Worm (Caenorhabditis elegans) whole organism, L4 larva: Measurements from ENCODE around the gene F41F3.3.

Experiments
- F26F4.8 ChIP-seq: fragments of 200-800 bp; sonication (Bioruptor generic); conservative IDR thresholded peaks from 2 replicates; pipeline ENCODE4 v1.3.6; 2022; ENCODE audit warnings: missing genetic modification characterization, missing compliant biosample characterization
- F37D6.2 ChIP-seq: sonication (generic microtip); optimal IDR thresholded peaks from 2 replicates; lab custom pipeline; 2016; ENCODE audit warnings: mild to moderate bottlenecking, missing genetic modification characterization, missing compliant biosample characterization
- T26A8.4 ChIP-seq: fragments of 200-800 bp; sonication (Bioruptor generic); IDR thresholded peaks from 2 replicates; pipeline ENCODE4 v1.3.6; 2022; ENCODE audit warnings: missing genetic modification characterization, missing compliant biosample characterization
- aha-1 ChIP-seq: fragments of 150-350 bp; peaks from one replicate; lab custom pipeline; 2014; ENCODE audit warnings: missing biosample characterization, missing genetic modification characterization
- ama-1 ChIP-seq: fragments of 150-350 bp; optimal IDR thresholded peaks from 2 replicates; lab custom pipeline; 2014; ENCODE audit warnings: inconsistent platforms, mixed read lengths
- arid-1 ChIP-seq: fragments of 200-800 bp; sonication (Bioruptor generic); conservative IDR thresholded peaks from 2 replicates; pipeline ENCODE4 v1.3.6; 2022; ENCODE audit warnings: missing genetic modification reagents, missing genetic modification characterization, missing compliant biosample characterization
- ceh-82 ChIP-seq: sonication (generic microtip); optimal IDR thresholded peaks from 2 replicates; lab custom pipeline; 2017; ENCODE audit warnings: missing biosample characterization, missing genetic modification characterization
- daf-16 ChIP-seq, 3 experiments: sonication (generic microtip); optimal IDR thresholded peaks; 2 replicates each; lab custom pipeline; 2016 to 2017; ENCODE audit warnings: missing genetic modification characterization in 3 of 3, missing genetic modification reagents in 3 of 3, mild to moderate bottlenecking in 2 of 3, missing compliant biosample characterization in 2 of 3, missing biosample characterization in 1 of 3, moderate library complexity in 1 of 3
- dmd-8 ChIP-seq: fragments of 200-800 bp; sonication (Bioruptor generic); IDR thresholded peaks from 2 replicates; pipeline ENCODE4 v1.3.6; 2022; ENCODE audit warnings: missing genetic modification characterization, missing compliant biosample characterization
- duxl-1 ChIP-seq: sonication (generic microtip); optimal IDR thresholded peaks from 2 replicates; lab custom pipeline; 2016; ENCODE audit warnings: mild to moderate bottlenecking, missing genetic modification characterization, moderate library complexity, missing compliant biosample characterization; ENCODE audit not compliant: poor library complexity
- egl-27 ChIP-seq: sonication (generic microtip); optimal IDR thresholded peaks from 3 replicates; lab custom pipeline; 2017; ENCODE audit warnings: missing biosample characterization, missing genetic modification reagents, missing genetic modification characterization
- egl-43 ChIP-seq: fragments of 200-800 bp; sonication (Bioruptor generic); IDR thresholded peaks from 2 replicates; pipeline ENCODE4 v1.3.6; 2022; ENCODE audit warnings: missing genetic modification reagents, missing genetic modification characterization, missing compliant biosample characterization
- gei-8 ChIP-seq: fragments of 200-800 bp; sonication (Bioruptor generic); optimal IDR thresholded peaks from 2 replicates; lab custom pipeline; 2018; ENCODE audit warnings: mild to moderate bottlenecking, missing genetic modification characterization, missing compliant biosample characterization
- hif-1 ChIP-seq, 2 experiments: sonication (generic microtip); optimal IDR thresholded peaks; 2 replicates each; lab custom pipeline; 2016 to 2017; ENCODE audit warnings: missing compliant biosample characterization in 2 of 2, missing genetic modification characterization in 2 of 2, missing genetic modification reagents in 2 of 2, missing genotype in 2 of 2, mild to moderate bottlenecking in 1 of 2
- hlh-11 ChIP-seq: fragments of 200-800 bp; sonication (Bioruptor generic); optimal IDR thresholded peaks from 2 replicates; lab custom pipeline; 2018; ENCODE audit warnings: mild to moderate bottlenecking, missing genetic modification characterization, missing compliant biosample characterization
- hlh-30 ChIP-seq: sonication (generic microtip); optimal IDR thresholded peaks from 2 replicates; lab custom pipeline; 2017; ENCODE audit warnings: antibody characterized with exemption, mild to moderate bottlenecking, missing genetic modification characterization, missing compliant biosample characterization; ENCODE audit not compliant: insufficient read depth
- lim-7 ChIP-seq: fragments of 200-800 bp; sonication (Bioruptor generic); IDR thresholded peaks from 2 replicates; pipeline ENCODE4 v1.3.6; 2022; ENCODE audit warnings: missing genetic modification characterization, missing compliant biosample characterization
- lin-15B ChIP-seq: fragments of 150-350 bp; sonication (generic microtip); optimal IDR thresholded peaks from 3 replicates; lab custom pipeline; 2014; ENCODE audit warnings: missing biosample characterization, missing genetic modification characterization
- lsy-2 ChIP-seq, 2 experiments: fragments of 150-350 bp in 1 of 2; sonication (generic microtip) in 1 of 2; optimal IDR thresholded peaks; 2 replicates each; lab custom pipeline; 2014 to 2017; ENCODE audit warnings: missing biosample characterization in 2 of 2, missing genetic modification characterization in 2 of 2
- mdl-1 ChIP-seq, 2 experiments: fragments of 150-350 bp in 1 of 2; sonication (generic microtip) in 1 of 2; optimal IDR thresholded peaks; 2 replicates each; lab custom pipeline; 2014 to 2017; ENCODE audit warnings: missing biosample characterization in 2 of 2, missing genetic modification characterization in 2 of 2
- mep-1 ChIP-seq: fragments of 150-350 bp; sonication (generic microtip); optimal IDR thresholded peaks from 3 replicates; lab custom pipeline; 2014; ENCODE audit warnings: missing biosample characterization, missing genetic modification characterization
- mes-2 ChIP-seq: sonication (generic microtip); optimal IDR thresholded peaks from 2 replicates; lab custom pipeline; 2016; ENCODE audit warnings: missing genotype, mild to moderate bottlenecking, missing genetic modification characterization, missing compliant biosample characterization; ENCODE audit not compliant: poor library complexity, severe bottlenecking
- mxl-3 ChIP-seq: fragments of 200-800 bp; sonication (Bioruptor generic); optimal IDR thresholded peaks from 2 replicates; lab custom pipeline; 2018; ENCODE audit warnings: mild to moderate bottlenecking, missing genetic modification characterization, missing compliant biosample characterization
- nhr-102 ChIP-seq: sonication (generic microtip); optimal IDR thresholded peaks from 2 replicates; lab custom pipeline; 2016; ENCODE audit warnings: mild to moderate bottlenecking, missing genetic modification characterization, moderate library complexity, missing compliant biosample characterization
- nhr-11 ChIP-seq: fragments of 150-350 bp; optimal IDR thresholded peaks from 2 replicates; lab custom pipeline; 2014; ENCODE audit warnings: missing biosample characterization, missing genetic modification characterization
- nhr-28 ChIP-seq: fragments of 150-350 bp; optimal IDR thresholded peaks from 2 replicates; lab custom pipeline; 2014; ENCODE audit warnings: missing biosample characterization, missing genetic modification characterization
- nhr-76 ChIP-seq: fragments of 150-350 bp; optimal IDR thresholded peaks from 2 replicates; lab custom pipeline; 2014; ENCODE audit warnings: missing biosample characterization, missing genetic modification characterization
- pha-4 ChIP-seq, 2 experiments: fragments of 150-350 bp in 1 of 2; fragments of 200-800 bp in 1 of 2; sonication (Bioruptor generic) in 1 of 2; IDR thresholded peaks in 1 of 2; optimal IDR thresholded peaks in 1 of 2; 2 replicates each; pipeline versions ENCODE4 v1.3.6 to Lab custom; 2014 to 2022; ENCODE audit warnings: missing genetic modification characterization in 2 of 2, missing genetic modification reagents in 2 of 2, missing biosample characterization in 1 of 2, missing compliant biosample characterization in 1 of 2
- php-3 ChIP-seq: fragments of 200-800 bp; sonication (Bioruptor generic); IDR thresholded peaks from 2 replicates; pipeline ENCODE4 v1.3.6; 2022; ENCODE audit warnings: missing genetic modification reagents, missing genetic modification characterization, missing compliant biosample characterization
- sdz-12 ChIP-seq: fragments of 200-800 bp; sonication (Bioruptor generic); optimal IDR thresholded peaks from 2 replicates; lab custom pipeline; 2018; ENCODE audit warnings: mild to moderate bottlenecking, missing genetic modification characterization, missing compliant biosample characterization
- set-16 ChIP-seq: fragments of 200-800 bp; sonication (Bioruptor generic); IDR thresholded peaks from 2 replicates; pipeline ENCODE4 v1.3.6; 2022; ENCODE audit warnings: missing genetic modification reagents, missing genetic modification characterization, missing compliant biosample characterization
- snpc-1.2 ChIP-seq: fragments of 200-800 bp; sonication (Bioruptor generic); IDR thresholded peaks from 2 replicates; pipeline ENCODE4 v1.3.6; 2022; ENCODE audit warnings: missing genetic modification reagents, missing genetic modification characterization, missing compliant biosample characterization
- spr-1 ChIP-seq: sonication (generic microtip); optimal IDR thresholded peaks from 2 replicates; lab custom pipeline; 2016; ENCODE audit warnings: mild to moderate bottlenecking, missing genetic modification characterization, missing compliant biosample characterization
- spr-3 ChIP-seq: fragments of 200-800 bp; sonication (Bioruptor generic); optimal IDR thresholded peaks from 2 replicates; lab custom pipeline; 2018; ENCODE audit warnings: mild to moderate bottlenecking, missing genetic modification characterization, missing compliant biosample characterization
- unc-39 ChIP-seq: sonication (generic microtip); optimal IDR thresholded peaks from 2 replicates; lab custom pipeline; 2017; ENCODE audit warnings: missing biosample characterization, missing genetic modification characterization
- unc-62 ChIP-seq, 3 experiments: fragments of 150-350 bp in 1 of 3; sonication (generic microtip); optimal IDR thresholded peaks in 2 of 3; peaks in 1 of 3; 1 replicate in 1 of 3; 2 replicates in 2 of 3; lab custom pipeline; 2014 to 2017; ENCODE audit warnings: missing biosample characterization in 3 of 3, missing genetic modification characterization in 3 of 3, missing genetic modification reagents in 3 of 3, missing genotype in 1 of 3
- zag-1 ChIP-seq: fragments of 150-350 bp; optimal IDR thresholded peaks from 2 replicates; lab custom pipeline; 2014; ENCODE audit warnings: missing biosample characterization, missing genetic modification characterization
- zfp-3 ChIP-seq: fragments of 200-800 bp; sonication (Bioruptor generic); conservative IDR thresholded peaks from 2 replicates; pipeline ENCODE4 v1.3.6; 2022; ENCODE audit warnings: missing genetic modification reagents, missing genetic modification characterization, missing compliant biosample characterization

Gene F41F3.3

DNA sequence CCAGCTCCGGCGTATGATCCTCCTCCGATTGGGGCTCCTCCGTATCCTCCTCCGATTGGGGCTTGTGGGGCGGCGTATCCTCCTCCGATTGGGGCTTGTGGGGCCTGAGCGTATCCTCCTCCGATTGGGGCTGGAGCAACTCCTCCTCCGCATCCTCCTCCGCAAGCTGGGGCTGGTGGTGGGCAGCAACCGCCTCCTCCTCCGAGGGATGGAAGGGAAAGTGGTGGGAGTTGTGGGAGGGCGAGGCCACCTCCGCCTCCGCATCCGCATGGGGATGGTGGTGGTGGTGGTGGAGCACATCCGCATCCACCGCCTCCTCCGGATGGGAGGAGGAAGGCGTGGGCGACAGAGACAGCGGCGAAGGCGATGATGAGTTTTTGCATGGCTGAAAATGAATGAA is at the start of gene F41F3.3:
Gene F41F3.3, minus strand, starts transcription at position 383 of the 400 bp plus-strand sequence.
- TF ChIP-seq php-3 (GFP tag; lab: Robert Waterston, UW) (0 out of 2 replicates have a peak, but pooled peaks have one; percentile 48), hif-1 (tag; optimal IDR thresholded peaks at IDR 0.05; lab: Kevin White, UChicago) (peak in 1 of 2 experiments; percentile 14), gei-8 (GFP tag; lab: Kevin White, UChicago) (no peak), pha-4 (GFP tag; IDR thresholded peaks at IDR 0.05; lab: Robert Waterston, UW) (peak; percentile 38; the same call in 1 of the 2 replicates), pha-4 (tag; optimal IDR thresholded peaks at IDR 0.05; lab: Kevin White, UChicago) (no peak), spr-1 (peak; percentile 28), lim-7 (0 out of 2 replicates have a peak, but pooled peaks have one; percentile 51), unc-39 (tag; lab: Kevin White, UChicago) (no peak), duxl-1 (tag; lab: Kevin White, UChicago) (no peak), mep-1 (tag; lab: Kevin White, UChicago) (no peak), egl-43 (GFP tag; lab: Robert Waterston, UW) (peak; percentile 82), nhr-28 (tag; lab: Kevin White, UChicago) (no peak), ama-1 (lab: Kevin White, UChicago) (peak; percentile 61), nhr-102 (peak; percentile 29), mes-2 (peak; percentile 30), T26A8.4 (GFP tag; lab: Robert Waterston, UW) (peak; percentile 74), arid-1 (GFP tag; lab: Robert Waterston, UW) (no peak), mxl-3 (peak; percentile 12), aha-1 (tag; lab: Kevin White, UChicago) (peak; percentile 62), spr-3 (GFP tag; lab: Kevin White, UChicago) (peak; percentile 10), sdz-12 (peak; percentile 25), snpc-1.2 (GFP tag; lab: Robert Waterston, UW) (peak; percentile 51; the same call in 1 of the 2 replicates), F26F4.8 (0 out of 2 replicates have a peak, but pooled peaks have one; percentile 38), dmd-8 (GFP tag; lab: Robert Waterston, UW) (0 out of 2 replicates have a peak, but pooled peaks have one; percentile 32), set-16 (GFP tag; lab: Robert Waterston, UW) (peak; percentile 99), ceh-82 (tag; lab: Kevin White, UChicago) (no peak)
- TF ChIP-seq, all 104 proteins: peak for 18

DNA sequence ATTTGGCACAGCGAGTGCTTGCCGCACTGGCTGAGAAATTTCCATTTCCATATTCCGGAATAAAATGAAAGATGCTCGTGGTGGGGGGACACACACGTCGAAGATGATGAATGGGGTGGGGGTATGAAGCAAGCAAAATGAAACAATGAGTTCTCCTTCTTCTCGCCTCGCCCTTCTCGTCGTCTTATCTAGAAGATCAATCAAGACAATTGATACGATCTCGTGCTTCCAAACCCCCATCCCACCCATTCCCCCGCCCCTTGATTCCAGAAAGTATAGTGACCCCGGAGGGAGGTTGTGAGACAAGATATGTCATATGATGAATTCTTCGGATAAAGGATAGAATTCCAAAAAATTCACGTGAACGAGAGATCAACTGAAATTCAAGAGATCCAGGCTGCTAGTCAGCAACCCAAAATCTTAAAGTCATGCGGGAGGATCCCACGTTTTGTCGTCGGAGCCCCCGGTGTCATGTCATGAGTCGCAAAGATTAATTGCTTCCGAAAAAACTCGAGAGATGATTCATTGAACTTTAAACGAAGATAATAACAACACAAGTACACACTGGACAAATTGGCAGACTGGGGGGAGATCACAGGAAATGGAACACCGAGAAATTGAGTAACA is 46.5 kb upstream of the F41F3.3 start:
- TF ChIP-seq hlh-11: peak; percentile 37
- no peak for TF ChIP-seq F37D6.2 (tag; lab: Kevin White, UChicago)
- no peak for TF ChIP-seq sdz-12
- peak; percentile 38 for TF ChIP-seq hlh-30 (tag; lab: Kevin White, UChicago)
- TF ChIP-seq nhr-76 (tag; lab: Kevin White, UChicago): no peak
- TF ChIP-seq ama-1 (lab: Kevin White, UChicago): peak; percentile 13
- TF ChIP-seq egl-27 (tag; lab: Kevin White, UChicago): no peak
- peak in 1 of 2 experiments; percentile 21 for TF ChIP-seq mdl-1 (tag; optimal IDR thresholded peaks at IDR 0.05; lab: Kevin White, UChicago)
- TF ChIP-seq unc-62 (GFP tag; optimal IDR thresholded peaks at IDR 0.05 in 1 of 2; lab: Kevin White, UChicago): peak in 1 of 2 experiments; percentile 74
- no peak for TF ChIP-seq unc-62 (tag; optimal IDR thresholded peaks at IDR 0.05; lab: Kevin White, UChicago)
- no peak for TF ChIP-seq lim-7
- peak; percentile 51 for TF ChIP-seq nhr-11 (tag; lab: Kevin White, UChicago)
- peak in 1 of 2 experiments; percentile 5 for TF ChIP-seq lsy-2 (tag; optimal IDR thresholded peaks at IDR 0.05; lab: Kevin White, UChicago)

DNA sequence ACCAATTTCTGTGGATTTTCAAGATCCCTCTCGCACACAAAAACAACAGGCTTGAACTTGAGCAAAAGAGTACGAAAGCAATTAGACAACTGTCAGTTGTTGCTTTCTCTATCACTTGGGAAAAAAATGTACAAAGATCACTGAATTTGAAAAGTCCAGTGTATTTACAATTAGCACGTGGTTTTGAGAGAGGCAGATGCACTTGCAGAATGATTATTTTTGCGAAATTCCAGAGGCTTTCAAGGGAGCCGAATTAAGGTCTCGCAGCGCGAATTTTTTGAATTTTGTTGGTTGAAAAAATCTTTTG is 45.2 kb upstream of the F41F3.3 start:
- no peak for TF ChIP-seq zfp-3 (GFP tag; lab: Robert Waterston, UW)
- TF ChIP-seq unc-62 (GFP tag; optimal IDR thresholded peaks at IDR 0.05 in 1 of 2; lab: Kevin White, UChicago): peak in 1 of 2 experiments; percentile 79
- TF ChIP-seq unc-62 (tag; optimal IDR thresholded peaks at IDR 0.05; lab: Kevin White, UChicago): no peak
- TF ChIP-seq lin-15B (tag; lab: Kevin White, UChicago): no peak
- TF ChIP-seq daf-16 (GFP tag; optimal IDR thresholded peaks at IDR 0.05; lab: Kevin White, UChicago): peak in 1 of 2 experiments; percentile 51
- TF ChIP-seq daf-16 (tag; optimal IDR thresholded peaks at IDR 0.05; lab: Kevin White, UChicago): no peak
- no peak for TF ChIP-seq zag-1 (tag; lab: Kevin White, UChicago)
- peak; percentile 11 for TF ChIP-seq hlh-30 (tag; lab: Kevin White, UChicago)
- TF ChIP-seq mdl-1 (tag; optimal IDR thresholded peaks at IDR 0.05; lab: Kevin White, UChicago): no peak
